Worm (Caenorhabditis elegans): ENCODE data around the gene T09F3.7.

The T09F3.7 gene

DNA sequence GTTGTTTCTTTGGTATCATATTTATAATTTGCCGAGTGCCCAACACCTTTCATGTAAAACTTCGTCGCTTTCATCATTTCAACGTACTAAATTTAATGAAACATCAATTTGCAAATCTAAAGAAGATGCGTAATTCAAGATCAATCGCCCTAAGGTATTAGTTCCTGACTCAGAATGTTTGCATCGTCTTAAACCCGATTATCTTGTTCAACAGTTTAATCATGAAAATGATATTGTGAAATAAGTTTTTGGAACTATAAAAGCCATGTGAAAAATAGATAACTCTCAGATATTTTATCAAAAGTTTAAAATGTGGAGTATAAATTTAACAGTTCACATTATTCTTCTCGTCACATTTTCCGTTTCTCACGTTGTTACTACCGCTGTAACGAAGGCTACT, 49.0 kb downstream of the T09F3.7 start, which contains the start of gene E04D5.4:
TSS of gene E04D5.4 (plus strand) at position 301 of the 400 bp plus-strand sequence.
- TF ChIP-seq blmp-1 (tag; optimal IDR thresholded peaks at IDR 0.05): no peak
- TF ChIP-seq ces-1 (GFP tag; optimal IDR thresholded peaks at IDR 0.05): no peak
- TF ChIP-seq drap-1 (GFP tag; optimal IDR thresholded peaks at IDR 0.05): no peak
- no peak for TF ChIP-seq bed-3 (GFP tag; optimal IDR thresholded peaks at IDR 0.05)
- no peak for TF ChIP-seq M03D4.4 (tag; optimal IDR thresholded peaks at IDR 0.05)
- no peak for TF ChIP-seq ceh-43 (GFP tag; optimal IDR thresholded peaks at IDR 0.05)
- no peak for TF ChIP-seq lsy-2 (tag; optimal IDR thresholded peaks at IDR 0.05)
- no peak for TF ChIP-seq lin-32 (GFP tag; optimal IDR thresholded peaks at IDR 0.05)
- no peak for TF ChIP-seq unc-39 (tag; optimal IDR thresholded peaks at IDR 0.05)
- TF ChIP-seq unc-120 (tag; optimal IDR thresholded peaks at IDR 0.05; ENCODE audit: poor library complexity, severe bottlenecking): no peak
- no peak for TF ChIP-seq nhr-76 (tag; optimal IDR thresholded peaks at IDR 0.05)
- TF ChIP-seq sptf-1 (tag; optimal IDR thresholded peaks at IDR 0.05): no peak
- TF ChIP-seq mab-5 (tag; optimal IDR thresholded peaks at IDR 0.05): no peak
- TF ChIP-seq nhr-12 (tag; optimal IDR thresholded peaks at IDR 0.05): no peak
- TF ChIP-seq unc-62 (GFP tag; optimal IDR thresholded peaks at IDR 0.05): no peak
- TF ChIP-seq nhr-2 (tag; optimal IDR thresholded peaks at IDR 0.05): no peak
- no peak for TF ChIP-seq ceh-83 (GFP tag; optimal IDR thresholded peaks at IDR 0.05)
- no peak for TF ChIP-seq tbx-8 (GFP tag; optimal IDR thresholded peaks at IDR 0.05)
